Worm (Caenorhabditis elegans): ENCODE results near the gene C27A7.5.

Gene C27A7.5

DNA sequence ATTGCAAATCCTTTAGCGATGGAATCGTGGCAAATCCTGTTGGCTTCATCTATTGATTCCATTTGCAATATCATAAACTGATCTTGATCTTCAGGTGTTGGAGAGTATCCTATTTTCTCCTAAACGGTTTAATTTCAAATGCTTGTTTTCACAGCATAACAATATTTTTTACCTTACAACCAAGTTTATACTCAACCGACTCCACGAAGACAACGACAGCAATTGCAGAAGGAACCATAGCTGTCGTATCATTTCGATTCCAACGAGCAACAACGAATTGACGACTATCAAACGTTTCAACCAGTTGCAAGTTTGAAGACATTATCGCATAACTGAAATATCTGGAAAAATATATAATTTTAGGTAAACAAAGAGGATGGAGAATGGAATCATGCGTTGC is 21.7 kb upstream of the C27A7.5 start, which contains the start of gene usip-1:
usip-1 (minus strand) TSS at position 341 of the 400 bp plus-strand sequence.
- TF ChIP-seq ceh-13 (GFP tag; optimal IDR thresholded peaks at IDR 0.05) (no peak), hmg-4 (GFP tag; optimal IDR thresholded peaks at IDR 0.05) (no peak), sea-1 (GFP tag; conservative IDR thresholded peaks at IDR 0.05) (no peak), ama-1 (optimal IDR thresholded peaks at IDR 0.05) (no peak), flt-1 (GFP tag; IDR thresholded peaks at IDR 0.05) (no peak), F13C5.2 (tag; optimal IDR thresholded peaks at IDR 0.05) (no peak), aly-1 (tag; optimal IDR thresholded peaks at IDR 0.05) (no peak), scrt-1 (GFP tag; IDR thresholded peaks at IDR 0.05) (no peak), tbx-37 (GFP tag; conservative IDR thresholded peaks at IDR 0.05) (no peak), ets-7 (tag; optimal IDR thresholded peaks at IDR 0.05) (no peak), pes-1 (GFP tag; IDR thresholded peaks at IDR 0.05) (no peak), hnd-1 (tag; optimal IDR thresholded peaks at IDR 0.05) (no peak), ceh-36 (tag; optimal IDR thresholded peaks at IDR 0.05) (no peak), B0310.2 (tag; optimal IDR thresholded peaks at IDR 0.05) (no peak), hmbx-1 (tag; optimal IDR thresholded peaks at IDR 0.05) (no peak), tbx-11 (GFP tag; IDR thresholded peaks at IDR 0.05) (no peak), tra-4 (tag; optimal IDR thresholded peaks at IDR 0.05) (no peak)

DNA sequence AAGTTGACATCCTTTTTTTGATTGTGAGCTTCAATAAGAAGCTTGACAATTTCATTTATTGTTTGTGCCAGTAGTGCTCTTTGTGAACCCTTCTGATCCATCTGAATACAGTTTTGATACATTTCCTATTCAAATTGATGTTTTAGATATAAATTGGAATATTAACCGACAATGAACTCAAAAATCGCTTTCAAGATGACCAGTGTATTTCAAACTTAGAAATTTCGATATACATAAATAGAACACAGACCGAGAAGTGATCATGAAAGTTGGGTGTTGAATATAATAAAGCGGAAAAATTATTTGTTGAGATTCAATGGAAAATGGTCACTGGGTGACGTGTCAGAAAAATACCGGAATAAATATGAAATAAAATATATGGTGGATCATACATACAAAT is 19.2 kb upstream of the C27A7.5 start, which contains the start of gene elpc-3:
elpc-3 (minus strand) TSS at position 101 of the 400 bp plus-strand sequence.
- TF ChIP-seq hmbx-1 (tag; optimal IDR thresholded peaks at IDR 0.05) (no peak), ceh-36 (tag; optimal IDR thresholded peaks at IDR 0.05) (no peak), ama-1 (optimal IDR thresholded peaks at IDR 0.05) (no peak), hmg-4 (GFP tag; optimal IDR thresholded peaks at IDR 0.05) (no peak), sea-1 (GFP tag; conservative IDR thresholded peaks at IDR 0.05) (no peak), B0310.2 (tag; optimal IDR thresholded peaks at IDR 0.05) (no peak), ets-7 (tag; optimal IDR thresholded peaks at IDR 0.05) (no peak), tbx-37 (GFP tag; conservative IDR thresholded peaks at IDR 0.05) (no peak), hnd-1 (tag; optimal IDR thresholded peaks at IDR 0.05) (no peak), flt-1 (GFP tag; IDR thresholded peaks at IDR 0.05) (no peak), ceh-13 (GFP tag; optimal IDR thresholded peaks at IDR 0.05) (no peak), pes-1 (GFP tag; IDR thresholded peaks at IDR 0.05) (no peak), F13C5.2 (tag; optimal IDR thresholded peaks at IDR 0.05) (no peak), scrt-1 (GFP tag; IDR thresholded peaks at IDR 0.05) (no peak)

DNA sequence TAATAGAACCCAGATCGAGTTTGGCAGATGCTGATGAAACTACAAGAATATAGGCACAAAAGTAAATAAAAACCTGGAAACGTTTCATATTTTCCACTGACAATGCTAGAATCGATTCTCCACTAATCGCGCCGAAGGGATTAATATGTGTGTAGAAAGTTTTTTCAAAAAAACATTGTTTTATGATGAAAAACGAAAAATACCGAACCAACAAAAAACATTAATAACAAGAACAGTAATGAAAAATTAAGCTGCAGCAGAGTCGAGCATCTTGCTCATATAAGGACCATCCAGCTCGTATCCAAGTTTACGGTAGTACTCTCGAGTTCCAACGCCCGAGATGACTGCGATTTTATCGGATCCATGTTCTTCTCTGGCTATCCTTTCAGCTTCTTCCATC is 17.2 kb upstream of the C27A7.5 start, which contains the start of gene clec-224:
clec-224 (minus strand) TSS at position 101 of the 400 bp plus-strand sequence.
- no peak for TF ChIP-seq tbx-37 (GFP tag; conservative IDR thresholded peaks at IDR 0.05)
- TF ChIP-seq ceh-36 (tag; optimal IDR thresholded peaks at IDR 0.05), result peak; percentile 9
- TF ChIP-seq tbx-11 (GFP tag; IDR thresholded peaks at IDR 0.05), result no peak

DNA sequence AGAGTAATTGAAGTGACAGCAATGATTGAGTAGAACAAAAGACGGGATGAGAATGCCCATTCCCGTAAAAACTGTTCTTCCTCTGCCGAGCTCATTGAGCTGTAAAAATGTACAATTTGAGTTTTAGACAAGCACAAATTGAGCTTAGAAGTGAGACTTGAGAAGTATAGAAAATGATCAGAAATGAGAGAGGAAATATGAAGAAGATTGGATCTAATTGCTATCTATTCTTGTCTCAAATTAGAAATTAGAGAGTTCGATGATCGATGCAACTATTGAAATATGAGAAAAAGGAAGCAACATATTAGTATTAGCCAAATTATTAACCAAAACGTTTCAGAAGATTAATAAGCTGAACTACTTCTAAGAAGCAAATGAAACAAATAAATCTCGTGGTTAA is 8.0 kb upstream of the C27A7.5 start, which contains the start of gene ZK863.1:
ZK863.1 (minus strand) TSS at position 101 of the 400 bp plus-strand sequence.
- TF ChIP-seq B0310.2 (tag; optimal IDR thresholded peaks at IDR 0.05) (no peak), ama-1 (optimal IDR thresholded peaks at IDR 0.05) (no peak), pes-1 (GFP tag; IDR thresholded peaks at IDR 0.05) (no peak), ceh-13 (GFP tag; optimal IDR thresholded peaks at IDR 0.05) (no peak), hmbx-1 (tag; optimal IDR thresholded peaks at IDR 0.05) (no peak), ceh-36 (tag; optimal IDR thresholded peaks at IDR 0.05) (no peak), F13C5.2 (tag; optimal IDR thresholded peaks at IDR 0.05) (no peak), hnd-1 (tag; optimal IDR thresholded peaks at IDR 0.05) (no peak), hmg-4 (GFP tag; optimal IDR thresholded peaks at IDR 0.05) (no peak), aly-1 (tag; optimal IDR thresholded peaks at IDR 0.05) (no peak), flt-1 (GFP tag; IDR thresholded peaks at IDR 0.05) (no peak)

DNA sequence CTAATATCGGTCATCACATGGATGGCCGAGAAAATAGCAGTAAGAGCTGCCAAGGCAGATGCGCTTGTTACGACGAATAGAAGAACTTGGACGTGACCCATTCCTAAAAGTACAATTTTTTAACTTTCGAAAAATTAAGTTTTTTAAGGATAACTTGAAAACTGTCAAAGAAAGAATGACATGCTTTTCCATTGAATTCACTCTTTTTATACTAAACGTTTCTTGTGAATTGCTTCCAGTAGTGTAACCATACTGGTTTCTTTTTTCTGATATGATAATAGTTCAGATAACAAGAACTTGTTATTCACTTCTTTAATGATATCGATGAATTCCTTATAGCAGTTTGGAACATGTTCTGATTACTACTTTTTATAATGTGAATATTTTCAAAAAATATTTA is 5.5 kb upstream of the C27A7.5 start, which contains the start of gene col-37:
col-37 (minus strand) TSS at position 101 of the 400 bp plus-strand sequence.
- TF ChIP-seq sea-1 (GFP tag; conservative IDR thresholded peaks at IDR 0.05), result no peak
- no peak for TF ChIP-seq pes-1 (GFP tag; IDR thresholded peaks at IDR 0.05)
- no peak for TF ChIP-seq hmg-4 (GFP tag; optimal IDR thresholded peaks at IDR 0.05)
- no peak for TF ChIP-seq F13C5.2 (tag; optimal IDR thresholded peaks at IDR 0.05)
- TF ChIP-seq B0310.2 (tag; optimal IDR thresholded peaks at IDR 0.05), result no peak
- TF ChIP-seq flt-1 (GFP tag; IDR thresholded peaks at IDR 0.05), result no peak
- TF ChIP-seq ceh-13 (GFP tag; optimal IDR thresholded peaks at IDR 0.05), result no peak
- no peak for TF ChIP-seq scrt-1 (GFP tag; IDR thresholded peaks at IDR 0.05)
- no peak for TF ChIP-seq hnd-1 (tag; optimal IDR thresholded peaks at IDR 0.05)
- TF ChIP-seq ets-7 (tag; optimal IDR thresholded peaks at IDR 0.05), result no peak

DNA sequence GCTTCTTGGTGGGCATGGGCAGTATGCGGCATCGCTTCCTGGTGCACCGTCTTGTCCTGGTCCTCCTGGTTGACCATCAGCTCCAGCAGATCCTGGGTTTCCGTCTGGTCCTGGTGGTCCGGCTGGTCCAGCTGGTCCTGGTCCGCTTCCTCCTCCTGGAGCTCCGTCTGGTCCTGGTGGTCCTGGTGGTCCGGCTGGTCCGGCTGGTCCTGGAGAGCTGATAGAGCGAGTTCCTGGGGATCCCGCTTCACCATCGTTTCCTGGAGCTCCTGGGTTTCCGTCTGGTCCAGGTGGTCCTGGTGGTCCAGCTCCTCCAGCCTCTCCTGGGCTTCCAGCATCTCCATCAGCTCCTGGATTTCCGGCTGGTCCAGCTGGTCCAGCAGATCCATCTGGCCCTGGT is 4.9 kb upstream of the C27A7.5 start:
- TF ChIP-seq aly-1 (tag; optimal IDR thresholded peaks at IDR 0.05), result peak; percentile 8
- TF ChIP-seq scrt-1 (GFP tag; IDR thresholded peaks at IDR 0.05), result no peak
- TF ChIP-seq tbx-37 (GFP tag; conservative IDR thresholded peaks at IDR 0.05), result no peak

DNA sequence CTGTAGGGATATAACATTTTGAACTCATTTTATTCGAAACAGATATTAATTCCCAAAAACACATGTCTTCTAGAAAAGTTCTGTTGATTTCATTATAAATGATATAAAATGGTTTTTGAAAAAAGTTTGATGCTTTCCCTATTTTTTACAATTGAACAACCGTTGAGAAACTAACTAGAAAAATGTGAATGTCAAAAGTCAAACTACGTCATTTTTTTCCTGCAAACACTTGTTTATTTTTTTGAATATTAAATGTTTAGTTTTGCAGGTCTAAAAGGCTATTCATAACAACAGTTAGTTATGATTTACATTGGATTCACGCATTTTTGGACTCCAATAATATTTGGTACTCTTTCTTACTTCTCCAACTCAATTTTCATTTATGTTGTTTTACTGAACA is 786 bp upstream of the C27A7.5 start, which contains the start of gene srj-4:
srj-4 (plus strand) TSS at position 301 of the 400 bp plus-strand sequence.
- TF ChIP-seq ceh-13 (GFP tag; optimal IDR thresholded peaks at IDR 0.05), result no peak

DNA sequence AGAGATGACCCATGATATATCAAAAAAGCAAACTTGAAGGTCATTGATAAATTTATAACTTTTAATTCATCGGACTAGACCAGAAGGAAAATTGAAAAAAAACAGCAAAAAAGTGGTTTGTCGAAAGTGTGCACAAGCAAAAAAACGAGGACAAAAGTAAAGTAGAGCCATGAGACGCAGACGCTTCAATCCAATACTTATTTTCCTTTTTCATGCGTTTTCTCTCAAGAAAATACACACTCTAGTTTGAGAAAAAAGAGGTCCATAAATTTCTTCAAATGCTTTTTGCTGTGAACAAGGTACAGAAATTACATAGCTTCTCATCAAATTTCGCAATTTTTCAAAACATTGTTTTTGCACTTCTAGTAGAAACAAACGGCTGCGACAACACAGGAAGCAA is 963 bp downstream of the C27A7.5 start:
- TF ChIP-seq ets-7 (tag; optimal IDR thresholded peaks at IDR 0.05) (no peak), B0310.2 (tag; optimal IDR thresholded peaks at IDR 0.05) (no peak), ceh-36 (tag; optimal IDR thresholded peaks at IDR 0.05) (no peak), F13C5.2 (tag; optimal IDR thresholded peaks at IDR 0.05) (no peak), ama-1 (optimal IDR thresholded peaks at IDR 0.05) (no peak), tra-4 (tag; optimal IDR thresholded peaks at IDR 0.05) (no peak), tbx-37 (GFP tag; conservative IDR thresholded peaks at IDR 0.05) (no peak), scrt-1 (GFP tag; IDR thresholded peaks at IDR 0.05) (no peak), hmbx-1 (tag; optimal IDR thresholded peaks at IDR 0.05) (no peak), hmg-4 (GFP tag; optimal IDR thresholded peaks at IDR 0.05) (no peak), hnd-1 (tag; optimal IDR thresholded peaks at IDR 0.05) (no peak), flt-1 (GFP tag; IDR thresholded peaks at IDR 0.05) (no peak), tbx-11 (GFP tag; IDR thresholded peaks at IDR 0.05) (no peak), aly-1 (tag; optimal IDR thresholded peaks at IDR 0.05) (no peak), pes-1 (GFP tag; IDR thresholded peaks at IDR 0.05) (no peak), ceh-13 (GFP tag; optimal IDR thresholded peaks at IDR 0.05) (no peak), sea-1 (GFP tag; conservative IDR thresholded peaks at IDR 0.05) (no peak)
